Fruit fly (Drosophila melanogaster): ENCODE data around the gene Jhbp5.

The Jhbp5 gene

dm6 chr3R:16029584-16029983 lies 16.3 kb downstream of the Jhbp5 start:
- TF ChIP-seq insv (optimal IDR thresholded peaks at IDR 0.05) (no peak), Sin3A (optimal IDR thresholded peaks at IDR 0.05) (no peak), h (optimal IDR thresholded peaks at IDR 0.05) (no peak), psq (optimal IDR thresholded peaks at IDR 0.05) (no peak), Myc (optimal IDR thresholded peaks at IDR 0.05) (no peak), ttk (optimal IDR thresholded peaks at IDR 0.05) (no peak)

- TF ChIP-seq Sin3A (optimal IDR thresholded peaks at IDR 0.05) (no peak), insv (optimal IDR thresholded peaks at IDR 0.05) (no peak), Myc (optimal IDR thresholded peaks at IDR 0.05) (no peak), ttk (optimal IDR thresholded peaks at IDR 0.05) (no peak), h (optimal IDR thresholded peaks at IDR 0.05) (no peak), psq (optimal IDR thresholded peaks at IDR 0.05) (no peak)
These were observed 17.3 kb downstream of the Jhbp5 start for dm6 chr3R:16028651-16029050.

dm6 chr3R:16025587-16026223 lies 20.2 kb downstream of the Jhbp5 start, which contains the start of gene pnr:
pnr (plus strand) TSS chr3R:16026079.
- no peak for TF ChIP-seq psq (optimal IDR thresholded peaks at IDR 0.05)
- TF ChIP-seq Myc (optimal IDR thresholded peaks at IDR 0.05) = no peak
- TF ChIP-seq insv (optimal IDR thresholded peaks at IDR 0.05) = no peak

dm6 chr3R:16024110-16024509 lies 21.8 kb downstream of the Jhbp5 start:
- TF ChIP-seq Myc (optimal IDR thresholded peaks at IDR 0.05) = no peak
- no peak for TF ChIP-seq h (optimal IDR thresholded peaks at IDR 0.05)
- no peak for TF ChIP-seq ttk (optimal IDR thresholded peaks at IDR 0.05)
- TF ChIP-seq Sin3A (optimal IDR thresholded peaks at IDR 0.05) = no peak
- TF ChIP-seq insv (optimal IDR thresholded peaks at IDR 0.05) = no peak
- no peak for TF ChIP-seq psq (optimal IDR thresholded peaks at IDR 0.05)

- TF ChIP-seq Myc (optimal IDR thresholded peaks at IDR 0.05) = no peak
- no peak for TF ChIP-seq ttk (optimal IDR thresholded peaks at IDR 0.05)
- no peak for TF ChIP-seq Sin3A (optimal IDR thresholded peaks at IDR 0.05)
- TF ChIP-seq insv (optimal IDR thresholded peaks at IDR 0.05) = no peak
- no peak for TF ChIP-seq psq (optimal IDR thresholded peaks at IDR 0.05)
- TF ChIP-seq h (optimal IDR thresholded peaks at IDR 0.05) = no peak
These were observed 22.3 kb downstream of the Jhbp5 start for dm6 chr3R:16023627-16024026.

- TF ChIP-seq insv (optimal IDR thresholded peaks at IDR 0.05) (no peak), ttk (optimal IDR thresholded peaks at IDR 0.05) (no peak)
These were observed 23.9 kb downstream of the Jhbp5 start for dm6 chr3R:16022005-16022404.

- TF ChIP-seq Sin3A (optimal IDR thresholded peaks at IDR 0.05) = no peak
- no peak for TF ChIP-seq psq (optimal IDR thresholded peaks at IDR 0.05)
- TF ChIP-seq Myc (optimal IDR thresholded peaks at IDR 0.05) = no peak
- no peak for TF ChIP-seq h (optimal IDR thresholded peaks at IDR 0.05)
- no peak for TF ChIP-seq ttk (optimal IDR thresholded peaks at IDR 0.05)
- no peak for TF ChIP-seq insv (optimal IDR thresholded peaks at IDR 0.05)
These were observed 31.4 kb downstream of the Jhbp5 start for dm6 chr3R:16014573-16014972.

- TF ChIP-seq psq (optimal IDR thresholded peaks at IDR 0.05) = no peak
- no peak for TF ChIP-seq Sin3A (optimal IDR thresholded peaks at IDR 0.05)
- no peak for TF ChIP-seq insv (optimal IDR thresholded peaks at IDR 0.05)
- TF ChIP-seq h (optimal IDR thresholded peaks at IDR 0.05) = no peak
- TF ChIP-seq ttk (optimal IDR thresholded peaks at IDR 0.05) = no peak
- no peak for TF ChIP-seq Myc (optimal IDR thresholded peaks at IDR 0.05)
These were observed 32.4 kb downstream of the Jhbp5 start for dm6 chr3R:16013580-16013979.

- no peak for TF ChIP-seq insv (optimal IDR thresholded peaks at IDR 0.05)
- no peak for TF ChIP-seq Myc (optimal IDR thresholded peaks at IDR 0.05)
- no peak for TF ChIP-seq Sin3A (optimal IDR thresholded peaks at IDR 0.05)
- no peak for TF ChIP-seq ttk (optimal IDR thresholded peaks at IDR 0.05)
- TF ChIP-seq psq (optimal IDR thresholded peaks at IDR 0.05) = no peak
- TF ChIP-seq h (optimal IDR thresholded peaks at IDR 0.05) = no peak
These were observed 34.1 kb downstream of the Jhbp5 start for dm6 chr3R:16011698-16012332.

dm6 chr3R:16010009-16010505 lies 35.9 kb downstream of the Jhbp5 start:
- TF ChIP-seq insv (optimal IDR thresholded peaks at IDR 0.05) = no peak
- TF ChIP-seq h (optimal IDR thresholded peaks at IDR 0.05) = no peak
- no peak for TF ChIP-seq psq (optimal IDR thresholded peaks at IDR 0.05)
- TF ChIP-seq ttk (optimal IDR thresholded peaks at IDR 0.05) = no peak

dm6 chr3R:16009030-16009429 lies 36.9 kb downstream of the Jhbp5 start, which contains the start of gene GATAe:
GATAe (plus strand) TSS chr3R:16009105.
- TF ChIP-seq Sin3A (optimal IDR thresholded peaks at IDR 0.05) = no peak
- TF ChIP-seq Myc (optimal IDR thresholded peaks at IDR 0.05) = no peak
- no peak for TF ChIP-seq psq (optimal IDR thresholded peaks at IDR 0.05)
- TF ChIP-seq ttk (optimal IDR thresholded peaks at IDR 0.05) = no peak
- no peak for TF ChIP-seq insv (optimal IDR thresholded peaks at IDR 0.05)
- TF ChIP-seq h (optimal IDR thresholded peaks at IDR 0.05) = no peak

- TF ChIP-seq ttk (optimal IDR thresholded peaks at IDR 0.05) (no peak), Myc (optimal IDR thresholded peaks at IDR 0.05) (no peak), insv (optimal IDR thresholded peaks at IDR 0.05) (no peak)
These were observed 37.6 kb downstream of the Jhbp5 start for dm6 chr3R:16008300-16008699.

Measured in Kc167 (cell line).